Fruit fly (Drosophila melanogaster): ENCODE data around the gene CG18273.

DNA sequence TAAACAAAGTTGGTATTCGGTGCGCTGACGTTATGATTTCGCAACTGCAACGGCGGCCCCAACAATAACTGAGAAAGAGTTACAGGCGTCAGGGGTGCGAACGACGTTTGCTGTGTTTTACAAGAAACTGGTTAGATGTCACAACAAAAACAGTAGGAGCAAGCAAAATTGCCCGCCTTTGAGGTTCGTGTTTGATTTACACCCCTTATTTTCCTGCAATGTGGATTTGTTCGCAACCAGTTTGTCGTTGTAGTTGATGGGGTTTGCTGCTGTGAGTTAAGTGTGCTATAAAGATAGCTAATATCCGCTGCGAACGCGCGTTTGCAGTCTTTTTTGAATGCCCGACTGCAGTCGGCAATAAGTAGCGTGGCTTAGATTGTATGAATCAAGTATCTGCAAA lies 11.1 kb upstream of the CG18273 start:
- no peak for TF ChIP-seq Abd-B (GFP tag; optimal IDR thresholded peaks at IDR 0.05)
- TF ChIP-seq Myc (optimal IDR thresholded peaks at IDR 0.05): no peak
- no peak for TF ChIP-seq Hr83 (GFP tag; optimal IDR thresholded peaks at IDR 0.05; ENCODE audit: poor library complexity, severe bottlenecking)
- TF ChIP-seq sv (GFP tag; optimal IDR thresholded peaks at IDR 0.05): no peak
- no peak for TF ChIP-seq foxo (GFP tag; optimal IDR thresholded peaks at IDR 0.05)
- no peak for TF ChIP-seq dsf (GFP tag; optimal IDR thresholded peaks at IDR 0.05; ENCODE audit: borderline replicate concordance)

Measured in whole organism, wandering third instar larva.